Worm (Caenorhabditis elegans) whole organism, late embryonic: ENCODE results near the gene K02F3.2.

Source experiments
- C08G9.2 ChIP-seq: sonication (generic microtip); optimal IDR thresholded peaks from 2 replicates; lab custom pipeline; 2016; ENCODE audit warnings: mild to moderate bottlenecking, missing genetic modification characterization, moderate library complexity, missing compliant biosample characterization
- F13H6.1 ChIP-seq: sonication (generic microtip); optimal IDR thresholded peaks from 2 replicates; lab custom pipeline; 2016; ENCODE audit warnings: missing genetic modification characterization, missing compliant biosample characterization
- K09A11.1 ChIP-seq: sonication (generic microtip); optimal IDR thresholded peaks from 2 replicates; lab custom pipeline; 2017; ENCODE audit warnings: antibody characterized with exemption, mild to moderate bottlenecking, missing genetic modification characterization, missing compliant biosample characterization; ENCODE audit not compliant: insufficient read depth
- T23F11.4 ChIP-seq: fragments of 200-800 bp; sonication (Bioruptor generic); optimal IDR thresholded peaks from 2 replicates; lab custom pipeline; 2018; ENCODE audit warnings: mild to moderate bottlenecking, missing genetic modification characterization, missing compliant biosample characterization
- ahr-1 ChIP-seq: sonication (generic microtip); optimal IDR thresholded peaks from 2 replicates; lab custom pipeline; 2016; ENCODE audit warnings: missing genetic modification characterization, missing compliant biosample characterization
- ceh-14 ChIP-seq: sonication (generic microtip); optimal IDR thresholded peaks from 2 replicates; lab custom pipeline; 2016; ENCODE audit warnings: missing genotype, missing genetic modification characterization, missing compliant biosample characterization
- ceh-19 ChIP-seq: fragments of 200-800 bp; sonication (Bioruptor generic); optimal IDR thresholded peaks from 2 replicates; lab custom pipeline; 2018; ENCODE audit warnings: mild to moderate bottlenecking, missing genetic modification characterization, missing compliant biosample characterization
- ceh-22 ChIP-seq: sonication (generic microtip); optimal IDR thresholded peaks from 2 replicates; lab custom pipeline; 2017; ENCODE audit warnings: missing biosample characterization, missing genetic modification characterization
- ceh-24 ChIP-seq: sonication (generic microtip); optimal IDR thresholded peaks from 2 replicates; lab custom pipeline; 2016; ENCODE audit warnings: mild to moderate bottlenecking, missing genetic modification characterization, missing compliant biosample characterization
- ceh-30 ChIP-seq: fragments of 150-350 bp; optimal IDR thresholded peaks from 2 replicates; lab custom pipeline; 2014; ENCODE audit warnings: missing biosample characterization, missing genetic modification characterization
- ceh-31 ChIP-seq: sonication (generic microtip); optimal IDR thresholded peaks from 2 replicates; lab custom pipeline; 2016; ENCODE audit warnings: missing genetic modification characterization, missing compliant biosample characterization
- ceh-34 ChIP-seq: sonication (generic microtip); optimal IDR thresholded peaks from 2 replicates; lab custom pipeline; 2016; ENCODE audit warnings: mild to moderate bottlenecking, missing genetic modification characterization, missing compliant biosample characterization
- ceh-45 ChIP-seq: fragments of 200-800 bp; sonication (Bioruptor generic); IDR thresholded peaks from 2 replicates; pipeline ENCODE4 v1.3.6; 2022; ENCODE audit warnings: missing genetic modification reagents, missing genetic modification characterization, missing compliant biosample characterization
- ceh-48 ChIP-seq: sonication (generic microtip); optimal IDR thresholded peaks from 2 replicates; lab custom pipeline; 2016; ENCODE audit warnings: missing genetic modification characterization, inconsistent platforms, missing compliant biosample characterization
- ceh-9 ChIP-seq: sonication (generic microtip); optimal IDR thresholded peaks from 2 replicates; lab custom pipeline; 2016; ENCODE audit warnings: mild to moderate bottlenecking, missing genetic modification characterization, inconsistent platforms, missing compliant biosample characterization
- dve-1 ChIP-seq: sonication (generic microtip); optimal IDR thresholded peaks from 2 replicates; lab custom pipeline; 2017; ENCODE audit warnings: antibody characterized with exemption, mild to moderate bottlenecking, missing genetic modification characterization, missing compliant biosample characterization
- elt-2 ChIP-seq: sonication (generic microtip); optimal IDR thresholded peaks from 2 replicates; lab custom pipeline; 2016; ENCODE audit warnings: missing genetic modification reagents, missing genetic modification characterization, missing compliant biosample characterization
- ets-4 ChIP-seq: sonication (generic microtip); optimal IDR thresholded peaks from 2 replicates; lab custom pipeline; 2016; ENCODE audit warnings: missing genetic modification characterization, missing compliant biosample characterization
- eyg-1 ChIP-seq: sonication (generic microtip); optimal IDR thresholded peaks from 2 replicates; lab custom pipeline; 2016; ENCODE audit warnings: missing genotype, missing genetic modification characterization, missing compliant biosample characterization
- fax-1 ChIP-seq: sonication (generic microtip); optimal IDR thresholded peaks from 2 replicates; lab custom pipeline; 2016; ENCODE audit warnings: missing genotype, missing genetic modification characterization, missing compliant biosample characterization
- fkh-6 ChIP-seq: sonication (generic microtip); optimal IDR thresholded peaks from 2 replicates; lab custom pipeline; 2016; ENCODE audit warnings: missing genetic modification characterization, missing compliant biosample characterization
- gmeb-2 ChIP-seq: sonication (generic microtip); optimal IDR thresholded peaks from 2 replicates; lab custom pipeline; 2016; ENCODE audit warnings: missing genetic modification characterization, inconsistent platforms, missing compliant biosample characterization
- hlh-15 ChIP-seq: sonication (generic microtip); optimal IDR thresholded peaks from 2 replicates; lab custom pipeline; 2016; ENCODE audit warnings: missing genetic modification characterization, missing compliant biosample characterization
- hlh-6 ChIP-seq: sonication (generic microtip); optimal IDR thresholded peaks from 2 replicates; lab custom pipeline; 2016; ENCODE audit warnings: missing genotype, missing genetic modification characterization, missing compliant biosample characterization
- lim-6 ChIP-seq: sonication (generic microtip); optimal IDR thresholded peaks from 2 replicates; lab custom pipeline; 2016; ENCODE audit warnings: missing genetic modification characterization, missing compliant biosample characterization
- lin-11 ChIP-seq: fragments of 200-800 bp; sonication (Bioruptor generic); optimal IDR thresholded peaks from 2 replicates; lab custom pipeline; 2018; ENCODE audit warnings: mild to moderate bottlenecking, missing genetic modification characterization, missing compliant biosample characterization
- nhr-11 ChIP-seq: fragments of 150-350 bp; optimal IDR thresholded peaks from 2 replicates; lab custom pipeline; 2014; ENCODE audit warnings: missing biosample characterization, missing genetic modification characterization
- npax-4 ChIP-seq: sonication (generic microtip); optimal IDR thresholded peaks from 2 replicates; lab custom pipeline; 2016; ENCODE audit warnings: missing genetic modification characterization, missing compliant biosample characterization
- odd-2 ChIP-seq: sonication (generic microtip); optimal IDR thresholded peaks from 2 replicates; lab custom pipeline; 2017; ENCODE audit warnings: antibody characterized with exemption, mild to moderate bottlenecking, missing genetic modification characterization, missing compliant biosample characterization
- pag-3 ChIP-seq: sonication (generic microtip); optimal IDR thresholded peaks from 2 replicates; lab custom pipeline; 2016; ENCODE audit warnings: missing compliant biosample characterization, missing genetic modification characterization, borderline replicate concordance
- pat-9 ChIP-seq: fragments of 200-800 bp; sonication (Bioruptor generic); optimal IDR thresholded peaks from 2 replicates; lab custom pipeline; 2018; ENCODE audit warnings: mild to moderate bottlenecking, missing genetic modification characterization, moderate library complexity, missing compliant biosample characterization
- pax-1 ChIP-seq: fragments of 150-350 bp; optimal IDR thresholded peaks from 2 replicates; lab custom pipeline; 2014; ENCODE audit warnings: missing biosample characterization, missing genetic modification characterization
- pha-4 ChIP-seq: fragments of 150-350 bp; optimal IDR thresholded peaks from 2 replicates; lab custom pipeline; 2018; ENCODE audit warnings: missing biosample characterization, missing genetic modification reagents, missing genetic modification characterization
- ref-2 ChIP-seq: sonication (generic microtip); optimal IDR thresholded peaks from 2 replicates; lab custom pipeline; 2016; ENCODE audit warnings: missing genetic modification characterization, missing compliant biosample characterization
- rnt-1 ChIP-seq: sonication (generic microtip); optimal IDR thresholded peaks from 2 replicates; lab custom pipeline; 2016; ENCODE audit warnings: missing genetic modification characterization, missing compliant biosample characterization
- sox-4 ChIP-seq: sonication (generic microtip); optimal IDR thresholded peaks from 2 replicates; lab custom pipeline; 2017; ENCODE audit warnings: mild to moderate bottlenecking, missing genetic modification characterization, inconsistent platforms, missing compliant biosample characterization
- syd-9 ChIP-seq: sonication (generic microtip); optimal IDR thresholded peaks from 2 replicates; lab custom pipeline; 2016; ENCODE audit warnings: mild to moderate bottlenecking, missing genetic modification characterization, moderate library complexity, missing compliant biosample characterization
- ttx-3 ChIP-seq: sonication (generic microtip); optimal IDR thresholded peaks from 2 replicates; lab custom pipeline; 2016; ENCODE audit warnings: missing genetic modification reagents, missing genetic modification characterization, missing compliant biosample characterization
- unc-55 ChIP-seq: sonication (generic microtip); optimal IDR thresholded peaks from 2 replicates; lab custom pipeline; 2017; ENCODE audit warnings: missing biosample characterization, missing genetic modification reagents, missing genetic modification characterization
- zip-5 ChIP-seq: sonication (generic microtip); optimal IDR thresholded peaks from 2 replicates; lab custom pipeline; 2016; ENCODE audit warnings: missing genetic modification characterization, missing compliant biosample characterization
- ztf-16 ChIP-seq: sonication (generic microtip); optimal IDR thresholded peaks from 2 replicates; lab custom pipeline; 2017; ENCODE audit warnings: missing genetic modification characterization, missing compliant biosample characterization

Gene K02F3.2

ce11 chrIII:845485-845884, at the start of gene K02F3.2:
K02F3.2 (plus strand) TSS chrIII:845841.
- TF ChIP-seq pax-1 (tag; lab: Kevin White, UChicago) (peak; percentile 17), elt-2 (tag; lab: Kevin White, UChicago) (peak; percentile 73), pat-9 (tag; lab: Kevin White, UChicago) (no peak)

ce11 chrIII:797507-797906, 48.1 kb upstream of the K02F3.2 start:
- TF ChIP-seq dve-1 (tag; lab: Kevin White, UChicago) (no peak), odd-2 (tag; lab: Kevin White, UChicago) (no peak), ceh-45 (GFP tag; lab: Robert Waterston, UW) (no peak), pha-4 (tag; lab: Kevin White, UChicago) (no peak), ztf-16 (tag; lab: Kevin White, UChicago) (no peak), ceh-22 (no peak), ceh-34 (no peak), lin-11 (no peak), ceh-19 (no peak), fax-1 (tag; lab: Kevin White, UChicago) (no peak), syd-9 (no peak), K09A11.1 (tag; lab: Kevin White, UChicago) (no peak), pat-9 (tag; lab: Kevin White, UChicago) (no peak), ref-2 (tag; lab: Kevin White, UChicago) (no peak), hlh-6 (tag; lab: Kevin White, UChicago) (no peak), unc-55 (no peak), sox-4 (no peak), zip-5 (no peak)

- TF ChIP-seq rnt-1 (tag; lab: Kevin White, UChicago), result no peak
- no peak for TF ChIP-seq lim-6
- TF ChIP-seq ceh-30 (tag; lab: Kevin White, UChicago), result no peak
- TF ChIP-seq odd-2 (tag; lab: Kevin White, UChicago), result no peak
- TF ChIP-seq fkh-6 (tag; lab: Kevin White, UChicago), result no peak
- no peak for TF ChIP-seq ttx-3 (tag; lab: Kevin White, UChicago)
- no peak for TF ChIP-seq ceh-9
- no peak for TF ChIP-seq ceh-45 (GFP tag; lab: Robert Waterston, UW)
- TF ChIP-seq gmeb-2, result no peak
- TF ChIP-seq nhr-11 (tag; lab: Kevin White, UChicago), result no peak
- no peak for TF ChIP-seq F13H6.1 (tag; lab: Kevin White, UChicago)
- TF ChIP-seq, all 69 proteins: peak for 0
Measured at ce11 chrIII:802041-802440, 43.6 kb upstream of the K02F3.2 start.

- TF ChIP-seq T23F11.4 (GFP tag; lab: Kevin White, UChicago) (no peak), ceh-22 (no peak)
Measured at ce11 chrIII:811544-811943, 34.1 kb upstream of the K02F3.2 start, which contains the start of gene daf-7. daf-7 (plus strand) TSS chrIII:811844.

ce11 chrIII:815845-816244, 29.8 kb upstream of the K02F3.2 start, which contains the start of gene dac-1:
dac-1 (plus strand) TSS chrIII:816145.
- TF ChIP-seq pha-4 (tag; lab: Kevin White, UChicago), result no peak
- no peak for TF ChIP-seq ceh-45 (GFP tag; lab: Robert Waterston, UW)
- TF ChIP-seq ceh-30 (tag; lab: Kevin White, UChicago), result no peak
- no peak for TF ChIP-seq ceh-24 (tag; lab: Kevin White, UChicago)
- no peak for TF ChIP-seq ceh-34
- TF ChIP-seq ceh-14 (tag; lab: Kevin White, UChicago), result no peak
- no peak for TF ChIP-seq F13H6.1 (tag; lab: Kevin White, UChicago)
- no peak for TF ChIP-seq npax-4 (tag; lab: Kevin White, UChicago)
- TF ChIP-seq ahr-1 (tag; lab: Kevin White, UChicago), result no peak
- no peak for TF ChIP-seq dve-1 (tag; lab: Kevin White, UChicago)
- no peak for TF ChIP-seq ceh-48 (tag; lab: Kevin White, UChicago)
- no peak for TF ChIP-seq pag-3 (tag; lab: Kevin White, UChicago)
- TF ChIP-seq lin-11, result no peak
- no peak for TF ChIP-seq eyg-1 (tag; lab: Kevin White, UChicago)
- TF ChIP-seq odd-2 (tag; lab: Kevin White, UChicago), result no peak
- no peak for TF ChIP-seq ceh-31
- TF ChIP-seq C08G9.2 (tag; lab: Kevin White, UChicago), result no peak
- TF ChIP-seq lim-6, result no peak
- no peak for TF ChIP-seq hlh-15 (tag; lab: Kevin White, UChicago)
- no peak for TF ChIP-seq ets-4 (tag; lab: Kevin White, UChicago)
